Worm (Caenorhabditis elegans) whole organism, young adult: ENCODE data around the gene T12E12.6.

ENCODE experiments used
- F10E7.11 ChIP-seq: sonication (generic microtip); optimal IDR thresholded peaks from 2 replicates; lab custom pipeline; 2017; ENCODE audit warnings: mild to moderate bottlenecking, missing genetic modification characterization, moderate library complexity, missing compliant biosample characterization
- F22D6.2 ChIP-seq: sonication (generic microtip); optimal IDR thresholded peaks from 2 replicates; lab custom pipeline; 2016; ENCODE audit warnings: mild to moderate bottlenecking, missing genetic modification characterization, missing compliant biosample characterization
- F57A8.1 ChIP-seq: fragments of 200-800 bp; sonication (Bioruptor generic); optimal IDR thresholded peaks from 2 replicates; lab custom pipeline; 2018; ENCODE audit warnings: mild to moderate bottlenecking, missing genetic modification characterization, moderate library complexity, missing compliant biosample characterization
- K12H6.12 ChIP-seq: fragments of 200-800 bp; sonication (Bioruptor generic); optimal IDR thresholded peaks from 2 replicates; lab custom pipeline; 2018; ENCODE audit warnings: mild to moderate bottlenecking, missing genetic modification characterization, missing compliant biosample characterization
- T26A5.8 ChIP-seq: sonication (generic microtip); optimal IDR thresholded peaks from 2 replicates; lab custom pipeline; 2016; ENCODE audit warnings: missing genetic modification characterization, missing compliant biosample characterization
- Y79H2A.3 ChIP-seq: fragments of 200-800 bp; sonication (Bioruptor generic); conservative IDR thresholded peaks from 2 replicates; pipeline ENCODE4 v1.3.6; 2022; ENCODE audit warnings: missing genetic modification reagents, missing genetic modification characterization, missing compliant biosample characterization
- Y95B8A.8 ChIP-seq: fragments of 200-800 bp; sonication (Bioruptor generic); IDR thresholded peaks from 2 replicates; pipeline ENCODE4 v1.3.6; 2022; ENCODE audit warnings: missing genetic modification reagents, missing genetic modification characterization, missing compliant biosample characterization
- ZK185.1 ChIP-seq: sonication (generic microtip); optimal IDR thresholded peaks from 2 replicates; lab custom pipeline; 2016; ENCODE audit warnings: mild to moderate bottlenecking, missing genetic modification characterization, missing compliant biosample characterization; ENCODE audit not compliant: poor library complexity, severe bottlenecking
- aptf-2 ChIP-seq: fragments of 200-800 bp; sonication (Bioruptor generic); conservative IDR thresholded peaks from 2 replicates; pipeline ENCODE4 v1.3.6; 2022; ENCODE audit warnings: missing genetic modification reagents, missing genetic modification characterization, missing compliant biosample characterization
- aptf-3 ChIP-seq: fragments of 200-800 bp; sonication (Bioruptor generic); IDR thresholded peaks from 2 replicates; pipeline ENCODE4 v1.3.6; 2022; ENCODE audit warnings: missing genetic modification characterization, missing compliant biosample characterization
- athp-1 ChIP-seq: sonication (generic microtip); optimal IDR thresholded peaks from 2 replicates; lab custom pipeline; 2017; ENCODE audit warnings: mild to moderate bottlenecking, missing genetic modification characterization, missing compliant biosample characterization
- attf-6 ChIP-seq: fragments of 200-800 bp; sonication (Bioruptor generic); IDR thresholded peaks from 2 replicates; pipeline ENCODE4 v1.3.6; 2022; ENCODE audit warnings: missing genetic modification reagents, missing genetic modification characterization, missing compliant biosample characterization
- ccch-3 ChIP-seq: fragments of 200-800 bp; sonication (Bioruptor generic); optimal IDR thresholded peaks from 2 replicates; lab custom pipeline; 2018; ENCODE audit warnings: mild to moderate bottlenecking, missing genetic modification characterization, missing compliant biosample characterization
- cebp-1 ChIP-seq, 2 experiments: fragments of 200-800 bp in 1 of 2; sonication (Bioruptor generic) in 1 of 2; sonication (generic microtip) in 1 of 2; IDR thresholded peaks in 1 of 2; optimal IDR thresholded peaks in 1 of 2; 2 replicates each; pipeline versions ENCODE4 v1.3.6 to Lab custom; 2017 to 2022; ENCODE audit warnings: missing compliant biosample characterization in 2 of 2, missing genetic modification characterization in 2 of 2, mild to moderate bottlenecking in 1 of 2, missing genetic modification reagents in 1 of 2, moderate library complexity in 1 of 2
- ceh-58 ChIP-seq: fragments of 200-800 bp; sonication (Bioruptor generic); IDR thresholded peaks from 2 replicates; pipeline ENCODE4 v1.3.6; 2022; ENCODE audit warnings: missing genetic modification characterization, missing compliant biosample characterization
- ekl-4 ChIP-seq: fragments of 200-800 bp; sonication (Bioruptor generic); IDR thresholded peaks from 2 replicates; pipeline ENCODE4 v1.3.6; 2022; ENCODE audit warnings: missing genetic modification reagents, missing genetic modification characterization, missing compliant biosample characterization
- ets-4 ChIP-seq: fragments of 200-800 bp; sonication (Bioruptor generic); optimal IDR thresholded peaks from 2 replicates; lab custom pipeline; 2018; ENCODE audit warnings: mild to moderate bottlenecking, missing genetic modification characterization, missing compliant biosample characterization
- hlh-12 ChIP-seq: sonication (generic microtip); optimal IDR thresholded peaks from 2 replicates; lab custom pipeline; 2016; ENCODE audit warnings: missing genetic modification characterization, missing compliant biosample characterization
- let-526 ChIP-seq: fragments of 200-800 bp; sonication (Bioruptor generic); IDR thresholded peaks from 2 replicates; pipeline ENCODE4 v1.3.6; 2022; ENCODE audit warnings: missing genetic modification reagents, missing genetic modification characterization, missing compliant biosample characterization
- lin-26 ChIP-seq: fragments of 200-800 bp; sonication (Bioruptor generic); IDR thresholded peaks from 2 replicates; pipeline ENCODE4 v1.3.6; 2022; ENCODE audit warnings: missing genetic modification reagents, missing genetic modification characterization, missing compliant biosample characterization
- lin-35 ChIP-seq, 3 experiments: fragments of 150-350 bp in 2 of 3; sonication (generic microtip) in 1 of 3; optimal IDR thresholded peaks; 2 replicates each; lab custom pipeline; 2014 to 2018; ENCODE audit warnings: missing biosample characterization in 3 of 3, missing genetic modification characterization in 3 of 3, missing genetic modification reagents in 3 of 3
- lin-40 ChIP-seq: sonication (generic microtip); optimal IDR thresholded peaks from 2 replicates; lab custom pipeline; 2016; ENCODE audit warnings: missing genetic modification characterization, mild to moderate bottlenecking, missing compliant biosample characterization, missing genotype, missing genetic modification reagents
- lin-54 ChIP-seq: fragments of 200-800 bp; sonication (Bioruptor generic); optimal IDR thresholded peaks from 2 replicates; lab custom pipeline; 2018; ENCODE audit warnings: mild to moderate bottlenecking, missing genetic modification characterization, missing compliant biosample characterization
- lir-1 ChIP-seq: fragments of 200-800 bp; sonication (Bioruptor generic); conservative IDR thresholded peaks from 2 replicates; pipeline ENCODE4 v1.3.6; 2022; ENCODE audit warnings: missing genetic modification reagents, missing genetic modification characterization, missing compliant biosample characterization
- lsl-1 ChIP-seq: fragments of 200-800 bp; sonication (Bioruptor generic); optimal IDR thresholded peaks from 2 replicates; lab custom pipeline; 2018; ENCODE audit warnings: mild to moderate bottlenecking, missing genetic modification characterization, moderate library complexity, missing compliant biosample characterization
- madf-8 ChIP-seq: fragments of 200-800 bp; sonication (Bioruptor generic); conservative IDR thresholded peaks from 2 replicates; pipeline ENCODE4 v1.3.6; 2022; ENCODE audit warnings: missing genetic modification reagents, missing genetic modification characterization, missing compliant biosample characterization
- mel-28 ChIP-seq: sonication (generic microtip); optimal IDR thresholded peaks from 2 replicates; lab custom pipeline; 2016; ENCODE audit warnings: borderline replicate concordance, mild to moderate bottlenecking, missing genetic modification characterization, missing compliant biosample characterization
- mxl-1 ChIP-seq: sonication (generic microtip); optimal IDR thresholded peaks from 2 replicates; lab custom pipeline; 2016; ENCODE audit warnings: missing genetic modification characterization, missing compliant biosample characterization
- nhr-120 ChIP-seq: fragments of 200-800 bp; sonication (Bioruptor generic); IDR thresholded peaks from 2 replicates; pipeline ENCODE4 v1.3.6; 2022; ENCODE audit warnings: missing genetic modification characterization, missing compliant biosample characterization
- nhr-90 ChIP-seq: sonication (generic microtip); optimal IDR thresholded peaks from 2 replicates; lab custom pipeline; 2016; ENCODE audit warnings: missing genotype, mild to moderate bottlenecking, missing genetic modification characterization, missing compliant biosample characterization
- pbrm-1 ChIP-seq: fragments of 200-800 bp; sonication (Bioruptor generic); IDR thresholded peaks from 2 replicates; pipeline ENCODE4 v1.3.6; 2022; ENCODE audit warnings: missing genetic modification reagents, missing genetic modification characterization, missing compliant biosample characterization
- rcor-1 ChIP-seq: fragments of 200-800 bp; sonication (Bioruptor generic); IDR thresholded peaks from 2 replicates; pipeline ENCODE4 v1.3.6; 2022; ENCODE audit warnings: missing genetic modification reagents, missing genetic modification characterization, missing compliant biosample characterization
- repo-1 ChIP-seq: sonication (generic microtip); optimal IDR thresholded peaks from 2 replicates; lab custom pipeline; 2017; ENCODE audit warnings: mild to moderate bottlenecking, missing genetic modification characterization, missing compliant biosample characterization
- sea-2 ChIP-seq: fragments of 200-800 bp; sonication (Bioruptor generic); IDR thresholded peaks from 2 replicates; pipeline ENCODE4 v1.3.6; 2022; ENCODE audit warnings: missing genetic modification characterization, missing compliant biosample characterization
- snpc-1.1 ChIP-seq: sonication (generic microtip); optimal IDR thresholded peaks from 2 replicates; lab custom pipeline; 2017; ENCODE audit warnings: missing genetic modification characterization, mild to moderate bottlenecking, missing compliant biosample characterization, antibody characterized with exemption, moderate library complexity, missing genotype, missing genetic modification reagents; ENCODE audit not compliant: insufficient read depth
- snpc-1.3 ChIP-seq: sonication (generic microtip); optimal IDR thresholded peaks from 2 replicates; lab custom pipeline; 2017; ENCODE audit warnings: missing genetic modification characterization, mild to moderate bottlenecking, missing compliant biosample characterization, antibody characterized with exemption, moderate library complexity, missing genotype, missing genetic modification reagents; ENCODE audit not compliant: insufficient read depth
- snpc-4 ChIP-seq, 5 experiments: fragments of 150-350 bp in 1 of 5; sonication (generic microtip) in 4 of 5; optimal IDR thresholded peaks; 2 replicates each; lab custom pipeline; 2014 to 2018; ENCODE audit warnings: missing genetic modification characterization in 5 of 5, missing biosample characterization in 3 of 5, antibody characterized with exemption in 2 of 5, mild to moderate bottlenecking in 2 of 5, missing compliant biosample characterization in 2 of 5, missing genotype in 2 of 5, moderate library complexity in 2 of 5, missing genetic modification reagents in 1 of 5
- somi-1 ChIP-seq: fragments of 200-800 bp; sonication (Bioruptor generic); optimal IDR thresholded peaks from 2 replicates; lab custom pipeline; 2018; ENCODE audit warnings: mild to moderate bottlenecking, missing genetic modification characterization, missing compliant biosample characterization
- tbp1 ChIP-seq: fragments of 200-800 bp; sonication (Bioruptor generic); optimal IDR thresholded peaks from 2 replicates; lab custom pipeline; 2018; ENCODE audit warnings: mild to moderate bottlenecking, missing genetic modification characterization, missing compliant biosample characterization
- unc-130 ChIP-seq: sonication (generic microtip); optimal IDR thresholded peaks from 2 replicates; lab custom pipeline; 2016; ENCODE audit warnings: missing genetic modification reagents, missing genetic modification characterization, missing compliant biosample characterization
- unc-62 ChIP-seq: fragments of 150-350 bp; optimal IDR thresholded peaks from 2 replicates; lab custom pipeline; 2014; ENCODE audit warnings: missing biosample characterization, missing genetic modification reagents, missing genetic modification characterization
- xnd-1 ChIP-seq: sonication (generic microtip); optimal IDR thresholded peaks from 2 replicates; lab custom pipeline; 2016; ENCODE audit warnings: missing genotype, missing genetic modification reagents, missing genetic modification characterization, missing compliant biosample characterization
- ztf-18 ChIP-seq: sonication (generic microtip); optimal IDR thresholded peaks from 2 replicates; lab custom pipeline; 2016; ENCODE audit warnings: missing genotype, mild to moderate bottlenecking, missing genetic modification characterization, missing compliant biosample characterization
- ztf-22 ChIP-seq: fragments of 200-800 bp; sonication (Bioruptor generic); optimal IDR thresholded peaks from 2 replicates; lab custom pipeline; 2018; ENCODE audit warnings: mild to moderate bottlenecking, missing genetic modification characterization, moderate library complexity, missing compliant biosample characterization
- ztf-26 ChIP-seq: sonication (generic microtip); optimal IDR thresholded peaks from 2 replicates; lab custom pipeline; 2017; ENCODE audit warnings: missing genetic modification characterization, missing compliant biosample characterization
- ztf-28 ChIP-seq: fragments of 200-800 bp; sonication (Bioruptor generic); IDR thresholded peaks from 2 replicates; pipeline ENCODE4 v1.3.6; 2022; ENCODE audit warnings: missing genetic modification reagents, missing genetic modification characterization, missing compliant biosample characterization
- ztf-3 ChIP-seq: fragments of 200-800 bp; sonication (Bioruptor generic); optimal IDR thresholded peaks from 2 replicates; lab custom pipeline; 2018; ENCODE audit warnings: mild to moderate bottlenecking, missing genetic modification characterization, missing compliant biosample characterization

The T12E12.6 gene

DNA sequence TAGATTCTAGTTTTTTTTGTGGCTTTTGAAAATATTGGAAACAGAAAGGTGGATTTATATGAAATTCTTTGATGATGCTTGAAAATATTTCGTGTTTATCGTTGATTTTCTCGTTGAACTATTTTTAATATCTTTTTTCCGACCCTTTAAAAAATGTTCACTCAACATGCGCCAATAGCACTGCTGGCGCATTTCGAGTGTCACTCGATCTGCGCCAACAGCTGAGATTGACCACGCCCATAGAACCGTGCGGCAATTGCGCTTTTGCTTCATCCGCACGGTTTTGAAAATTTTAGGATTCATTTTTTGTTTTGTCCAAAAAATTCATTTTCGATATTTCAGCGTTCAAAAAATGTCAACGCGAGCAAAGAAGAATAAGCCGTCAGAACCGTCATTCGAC lies 32.6 kb downstream of the T12E12.6 start, which contains the start of gene tebp-2:
Gene tebp-2, plus strand, starts transcription at position 343 of the 400 bp plus-strand sequence.
- no peak for TF ChIP-seq lin-35 (GFP tag; optimal IDR thresholded peaks at IDR 0.05; lab: Kevin White, UChicago)
- TF ChIP-seq athp-1 (tag; lab: Kevin White, UChicago), result peak; percentile 72
- peak; percentile 30 for TF ChIP-seq unc-130 (GFP tag; lab: Kevin White, UChicago)
- TF ChIP-seq T26A5.8 (tag; lab: Kevin White, UChicago), result no peak
- TF ChIP-seq lin-54 (GFP tag; lab: Kevin White, UChicago), result peak; percentile 53
- peak; percentile 67 for TF ChIP-seq lsl-1
- peak; percentile 95 for TF ChIP-seq ztf-18 (tag; lab: Kevin White, UChicago)
- peak; percentile 85 for TF ChIP-seq attf-6 (GFP tag; lab: Robert Waterston, UW)
- peak; percentile 60 for TF ChIP-seq repo-1 (tag; lab: Kevin White, UChicago)
- TF ChIP-seq ets-4 (GFP tag; lab: Kevin White, UChicago), result no peak
- TF ChIP-seq mxl-1 (tag; lab: Kevin White, UChicago), result no peak
- TF ChIP-seq pbrm-1, result no peak
- no peak for TF ChIP-seq lir-1
- 0 out of 2 replicates have a peak, but pooled peaks have one; percentile 34 for TF ChIP-seq aptf-2
- no peak for TF ChIP-seq ztf-26 (tag; lab: Kevin White, UChicago)
- TF ChIP-seq F22D6.2, result no peak
- TF ChIP-seq snpc-1.3 (tag; lab: Kevin White, UChicago), result peak; percentile 91
- TF ChIP-seq ztf-28 (GFP tag; lab: Robert Waterston, UW), result no peak
- no peak for TF ChIP-seq K12H6.12 (tag; lab: Kevin White, UChicago)
- peak; percentile 55 for TF ChIP-seq xnd-1 (tag; lab: Kevin White, UChicago)
- TF ChIP-seq sea-2 (GFP tag; lab: Robert Waterston, UW), result no peak
- TF ChIP-seq Y79H2A.3 (GFP tag; lab: Robert Waterston, UW), result 0 out of 2 replicates have a peak, but pooled peaks have one; percentile 39
- TF ChIP-seq ccch-3 (GFP tag; lab: Kevin White, UChicago), result no peak
- TF ChIP-seq ekl-4, result peak; percentile 86
- peak; percentile 69 for TF ChIP-seq snpc-4 (GFP tag; optimal IDR thresholded peaks at IDR 0.05; lab: Kevin White, UChicago)
- TF ChIP-seq snpc-4 (tag; optimal IDR thresholded peaks at IDR 0.05; lab: Kevin White, UChicago), result peak; percentile 65 to 93 (median 88)
- no peak for TF ChIP-seq ceh-58 (GFP tag; lab: Robert Waterston, UW)
- no peak for TF ChIP-seq nhr-90 (tag; lab: Kevin White, UChicago)
- no peak for TF ChIP-seq cebp-1 (GFP tag; IDR thresholded peaks at IDR 0.05; lab: Robert Waterston, UW)
- TF ChIP-seq cebp-1 (tag; optimal IDR thresholded peaks at IDR 0.05; lab: Kevin White, UChicago), result peak; percentile 41
- TF ChIP-seq lin-40 (tag; lab: Kevin White, UChicago), result no peak
- no peak for TF ChIP-seq ztf-3 (GFP tag; lab: Kevin White, UChicago)
- TF ChIP-seq somi-1 (GFP tag; lab: Kevin White, UChicago), result no peak
- no peak for TF ChIP-seq nhr-120 (GFP tag; lab: Robert Waterston, UW)
- no peak for TF ChIP-seq Y95B8A.8 (GFP tag; lab: Robert Waterston, UW)
- no peak for TF ChIP-seq let-526 (GFP tag; lab: Robert Waterston, UW)
- peak; percentile 65 for TF ChIP-seq tbp1 (GFP tag; lab: Kevin White, UChicago)
- TF ChIP-seq rcor-1 (GFP tag; lab: Robert Waterston, UW), result no peak; the same call in 1 of the 2 replicates
- no peak for TF ChIP-seq mel-28 (tag; lab: Kevin White, UChicago)
- TF ChIP-seq ztf-22, result no peak
- peak; percentile 40; the same call in 1 of the 2 replicates for TF ChIP-seq madf-8 (GFP tag; lab: Robert Waterston, UW)
- TF ChIP-seq hlh-12, result no peak
- no peak for TF ChIP-seq aptf-3 (GFP tag; lab: Robert Waterston, UW)
- no peak for TF ChIP-seq F57A8.1 (GFP tag; lab: Kevin White, UChicago)
- no peak for TF ChIP-seq ZK185.1 (tag; lab: Kevin White, UChicago)
- peak; percentile 42 for TF ChIP-seq snpc-1.1 (tag; lab: Kevin White, UChicago)
- 0 out of 2 replicates have a peak, but pooled peaks have one; percentile 26 for TF ChIP-seq lin-26 (GFP tag; lab: Robert Waterston, UW)
- TF ChIP-seq unc-62 (GFP tag; lab: Kevin White, UChicago), result no peak
- no peak for TF ChIP-seq F10E7.11 (tag; lab: Kevin White, UChicago)
